Fruit fly (Drosophila melanogaster) whole organism, embryonic: ENCODE measurements around the gene Trxr1.

Source experiments
- Bdp1 ChIP-seq: fragments of 200-800 bp; sonication (Bioruptor generic); optimal IDR thresholded peaks from 3 replicates; lab custom pipeline; 2016; ENCODE audit warnings: missing biosample characterization, missing genetic modification characterization
- CG10209 ChIP-seq: fragments of 200-800 bp; sonication (Bioruptor generic); optimal IDR thresholded peaks from 3 replicates; lab custom pipeline; 2017; ENCODE audit warnings: missing biosample characterization, mild to moderate bottlenecking, missing genetic modification characterization, missing genetic modification reagents
- CG10366 ChIP-seq: fragments of 200-800 bp; sonication (Bioruptor generic); IDR thresholded peaks from 2 replicates; pipeline ENCODE4 v1.3.6; 2022; ENCODE audit warnings: missing biosample characterization, missing genetic modification characterization
- CG10431 ChIP-seq: fragments of 200-800 bp; sonication (Bioruptor generic); optimal IDR thresholded peaks from 3 replicates; lab custom pipeline; 2018; ENCODE audit warnings: missing biosample characterization, mild to moderate bottlenecking, missing genetic modification characterization
- CG10543 ChIP-seq: fragments of 200-800 bp; sonication (Bioruptor generic); optimal IDR thresholded peaks from 3 replicates; lab custom pipeline; 2017; ENCODE audit warnings: missing biosample characterization, mild to moderate bottlenecking, missing genetic modification characterization, moderate library complexity
- CG11560 ChIP-seq: fragments of 200-800 bp; sonication (Bioruptor generic); IDR thresholded peaks from 3 replicates; pipeline ENCODE4 v1.3.6; 2022; ENCODE audit warnings: missing biosample characterization, missing genetic modification characterization
- CG11723 ChIP-seq: fragments of 200-800 bp; sonication (Bioruptor generic); optimal IDR thresholded peaks from 2 replicates; lab custom pipeline; 2017; ENCODE audit warnings: missing biosample characterization, mild to moderate bottlenecking, missing genetic modification characterization
- CG12219 ChIP-seq: fragments of 200-800 bp; sonication (Bioruptor generic); optimal IDR thresholded peaks from 3 replicates; lab custom pipeline; 2018; ENCODE audit warnings: missing biosample characterization, mild to moderate bottlenecking, missing genetic modification characterization
- CG12391 ChIP-seq: fragments of 200-800 bp; sonication (Bioruptor generic); optimal IDR thresholded peaks from 3 replicates; lab custom pipeline; 2018; ENCODE audit warnings: missing biosample characterization, mild to moderate bottlenecking, missing genetic modification characterization, moderate library complexity
- CG15011 ChIP-seq: fragments of 200-800 bp; sonication (Bioruptor generic); optimal IDR thresholded peaks from 3 replicates; lab custom pipeline; 2018; ENCODE audit warnings: missing biosample characterization, mild to moderate bottlenecking, missing genetic modification characterization
- CG2712 ChIP-seq: fragments of 200-800 bp; optimal IDR thresholded peaks from 3 replicates; lab custom pipeline; 2019; ENCODE audit warnings: missing biosample characterization, mild to moderate bottlenecking, missing genetic modification characterization, moderate library complexity
- CG30403 ChIP-seq: fragments of 200-800 bp; sonication (Bioruptor generic); optimal IDR thresholded peaks from 3 replicates; lab custom pipeline; 2016; ENCODE audit warnings: missing biosample characterization, missing genetic modification characterization
- CG3838 ChIP-seq: fragments of 200-800 bp; sonication (Bioruptor generic); optimal IDR thresholded peaks from 3 replicates; lab custom pipeline; 2016; ENCODE audit warnings: missing biosample characterization, missing genetic modification characterization
- CG7372 ChIP-seq: fragments of 200-800 bp; sonication (Bioruptor generic); IDR thresholded peaks from 2 replicates; pipeline ENCODE4 v1.3.6; 2022; ENCODE audit warnings: missing biosample characterization, missing genetic modification characterization
- CG7556 ChIP-seq: fragments of 200-800 bp; sonication (Bioruptor generic); optimal IDR thresholded peaks from 2 replicates; lab custom pipeline; 2017; ENCODE audit warnings: missing biosample characterization, mild to moderate bottlenecking, missing genetic modification characterization
- Camta ChIP-seq: fragments of 200-800 bp; sonication (Bioruptor generic); optimal IDR thresholded peaks from 2 replicates; lab custom pipeline; 2016; ENCODE audit warnings: missing biosample characterization, missing genetic modification characterization
- Chrac-16 ChIP-seq: fragments of 200-800 bp; sonication (Bioruptor generic); optimal IDR thresholded peaks from 3 replicates; lab custom pipeline; 2016; ENCODE audit warnings: missing biosample characterization, missing genetic modification characterization
- CrebB ChIP-seq: fragments of 200-800 bp; sonication (Bioruptor generic); optimal IDR thresholded peaks from 3 replicates; lab custom pipeline; 2018; ENCODE audit warnings: missing biosample characterization, mild to moderate bottlenecking, missing genetic modification characterization
- Deaf1 ChIP-seq: fragments of 200-800 bp; optimal IDR thresholded peaks from 3 replicates; lab custom pipeline; 2019; ENCODE audit warnings: missing biosample characterization, mild to moderate bottlenecking, missing genetic modification characterization, moderate library complexity
- Dref ChIP-seq: fragments of 200-800 bp; sonication (Bioruptor generic); IDR thresholded peaks from 2 replicates; pipeline ENCODE4 v1.3.6; 2022; ENCODE audit warnings: missing biosample characterization, missing genetic modification characterization
- H2.0 ChIP-seq: fragments of 200-800 bp; sonication (Bioruptor generic); IDR thresholded peaks from 2 replicates; pipeline ENCODE4 v1.3.6; 2022; ENCODE audit warnings: missing biosample characterization, missing genetic modification characterization
- Hand ChIP-seq: fragments of 200-800 bp; sonication (Bioruptor generic); optimal IDR thresholded peaks from 2 replicates; lab custom pipeline; 2017; ENCODE audit warnings: mild to moderate bottlenecking, missing biosample characterization, missing genetic modification reagents, missing genetic modification characterization
- Hmx ChIP-seq: fragments of 200-800 bp; sonication (Bioruptor generic); optimal IDR thresholded peaks from 2 replicates; lab custom pipeline; 2016; ENCODE audit warnings: missing biosample characterization, missing genetic modification characterization
- Hr51 ChIP-seq, 2 experiments: fragments of 200-800 bp; sonication (Bioruptor generic); optimal IDR thresholded peaks; 2 replicates in 1 of 2; 3 replicates in 1 of 2; lab custom pipeline; 2016 to 2018; ENCODE audit warnings: missing biosample characterization in 2 of 2, missing genetic modification characterization in 2 of 2, mild to moderate bottlenecking in 1 of 2, moderate library complexity in 1 of 2
- Lhr ChIP-seq: fragments of 200-800 bp; sonication (Bioruptor generic); optimal IDR thresholded peaks from 3 replicates; lab custom pipeline; 2017; ENCODE audit warnings: mild to moderate bottlenecking, missing biosample characterization, missing genetic modification reagents, missing genetic modification characterization
- Meics ChIP-seq: fragments of 200-800 bp; sonication (Bioruptor generic); optimal IDR thresholded peaks from 2 replicates; lab custom pipeline; 2017; ENCODE audit warnings: missing biosample characterization, mild to moderate bottlenecking, missing genetic modification characterization
- Neu2 ChIP-seq: fragments of 200-800 bp; sonication (Bioruptor generic); optimal IDR thresholded peaks from 3 replicates; lab custom pipeline; 2016; ENCODE audit warnings: missing biosample characterization, missing genetic modification characterization, borderline replicate concordance
- Opbp ChIP-seq: fragments of 200-800 bp; sonication (Bioruptor generic); IDR thresholded peaks from 3 replicates; pipeline ENCODE4 v1.3.6; 2022; ENCODE audit warnings: missing biosample characterization, missing genetic modification characterization; ENCODE audit not compliant: partially characterized antibody
- Poxn ChIP-seq: fragments of 200-800 bp; sonication (Bioruptor generic); IDR thresholded peaks from 2 replicates; pipeline ENCODE4 v1.3.6; 2022; ENCODE audit warnings: missing biosample characterization, missing genetic modification characterization
- Sin3A ChIP-seq: fragments of >200 bp; optimal IDR thresholded peaks from 2 replicates; lab custom pipeline; 2018
- ab ChIP-seq: fragments of 200-800 bp; sonication (Bioruptor generic); optimal IDR thresholded peaks from 2 replicates; lab custom pipeline; 2016; ENCODE audit warnings: missing biosample characterization, missing genetic modification characterization
- az2 ChIP-seq: fragments of 200-800 bp; sonication (Bioruptor generic); optimal IDR thresholded peaks from 3 replicates; lab custom pipeline; 2016; ENCODE audit warnings: missing biosample characterization, missing genetic modification characterization
- bcd ChIP-seq: fragments of 200-800 bp; sonication (Bioruptor generic); optimal IDR thresholded peaks from 2 replicates; lab custom pipeline; 2017; ENCODE audit warnings: missing biosample characterization, mild to moderate bottlenecking, missing genetic modification characterization
- croc ChIP-seq: fragments of 200-800 bp; sonication (Bioruptor generic); conservative IDR thresholded peaks from 3 replicates; pipeline ENCODE4 v1.3.6; 2022; ENCODE audit warnings: missing biosample characterization, missing genetic modification characterization
- crol ChIP-seq: fragments of 200-800 bp; sonication (Bioruptor generic); IDR thresholded peaks from 2 replicates; pipeline ENCODE4 v1.3.6; 2022; ENCODE audit warnings: missing biosample characterization, missing genetic modification characterization
- dan ChIP-seq: fragments of 200-800 bp; sonication (Bioruptor generic); IDR thresholded peaks from 2 replicates; pipeline ENCODE4 v1.3.6; 2022; ENCODE audit warnings: missing biosample characterization, missing genetic modification characterization
- dmrt99B ChIP-seq: fragments of 200-800 bp; sonication (Bioruptor generic); optimal IDR thresholded peaks from 2 replicates; lab custom pipeline; 2018; ENCODE audit warnings: missing biosample characterization, mild to moderate bottlenecking, missing genetic modification characterization, moderate library complexity
- fd102C ChIP-seq: fragments of 200-800 bp; sonication (Bioruptor generic); optimal IDR thresholded peaks from 2 replicates; lab custom pipeline; 2018; ENCODE audit warnings: missing biosample characterization, mild to moderate bottlenecking, missing genetic modification characterization, moderate library complexity
- gce ChIP-seq: fragments of 200-800 bp; sonication (Bioruptor generic); IDR thresholded peaks from 3 replicates; pipeline ENCODE4 v1.3.6; 2022; ENCODE audit warnings: missing biosample characterization, missing genetic modification characterization
- gcm ChIP-seq: fragments of 200-800 bp; sonication (Bioruptor generic); optimal IDR thresholded peaks from 2 replicates; lab custom pipeline; 2019; ENCODE audit warnings: missing biosample characterization, mild to moderate bottlenecking, missing genetic modification characterization, moderate library complexity
- ind ChIP-seq: fragments of 200-800 bp; sonication (Bioruptor generic); optimal IDR thresholded peaks from 3 replicates; lab custom pipeline; 2016; ENCODE audit warnings: missing biosample characterization, missing genetic modification characterization
- klu ChIP-seq: fragments of 200-800 bp; sonication (Bioruptor generic); IDR thresholded peaks from 2 replicates; pipeline ENCODE4 v1.3.6; 2022; ENCODE audit warnings: missing biosample characterization, missing genetic modification characterization
- lmd ChIP-seq: fragments of 200-800 bp; sonication (Bioruptor generic); IDR thresholded peaks from 2 replicates; pipeline ENCODE4 v1.3.6; 2022; ENCODE audit warnings: missing biosample characterization, missing genetic modification characterization
- maf-S ChIP-seq: fragments of 200-800 bp; sonication (Bioruptor generic); optimal IDR thresholded peaks from 2 replicates; lab custom pipeline; 2016; ENCODE audit warnings: missing biosample characterization, missing genetic modification characterization
- org-1 ChIP-seq: fragments of 200-800 bp; sonication (Bioruptor generic); optimal IDR thresholded peaks from 2 replicates; lab custom pipeline; 2017; ENCODE audit warnings: missing biosample characterization, missing genetic modification characterization
- p53 ChIP-seq: fragments of 200-800 bp; sonication (Bioruptor generic); optimal IDR thresholded peaks from 2 replicates; lab custom pipeline; 2016; ENCODE audit warnings: missing biosample characterization, missing genetic modification characterization
- pho ChIP-seq: fragments of 200-800 bp; sonication (Bioruptor generic); optimal IDR thresholded peaks from 2 replicates; lab custom pipeline; 2016; ENCODE audit warnings: missing biosample characterization, missing genetic modification characterization
- phol ChIP-seq: fragments of 200-800 bp; sonication (Bioruptor generic); optimal IDR thresholded peaks from 3 replicates; lab custom pipeline; 2018; ENCODE audit warnings: missing biosample characterization, mild to moderate bottlenecking, missing genetic modification characterization, moderate library complexity
- pnt ChIP-seq: fragments of 200-800 bp; sonication (Bioruptor generic); optimal IDR thresholded peaks from 3 replicates; lab custom pipeline; 2016; ENCODE audit warnings: missing biosample characterization, missing genetic modification characterization
- sens-2 ChIP-seq: fragments of 200-800 bp; sonication (Bioruptor generic); IDR thresholded peaks from 2 replicates; pipeline ENCODE4 v1.3.6; 2022; ENCODE audit warnings: missing biosample characterization, missing genetic modification characterization
- slou ChIP-seq: fragments of 200-800 bp; sonication (Bioruptor generic); optimal IDR thresholded peaks from 3 replicates; lab custom pipeline; 2016; ENCODE audit warnings: missing biosample characterization, missing genetic modification characterization
- vfl ChIP-seq: fragments of 200-800 bp; sonication (Bioruptor generic); optimal IDR thresholded peaks from 2 replicates; lab custom pipeline; 2016; ENCODE audit warnings: missing biosample characterization, missing genetic modification characterization
- wek ChIP-seq: fragments of 200-800 bp; sonication (Bioruptor generic); optimal IDR thresholded peaks from 3 replicates; lab custom pipeline; 2018; ENCODE audit warnings: missing biosample characterization, mild to moderate bottlenecking, missing genetic modification characterization, moderate library complexity

The Trxr1 gene

DNA sequence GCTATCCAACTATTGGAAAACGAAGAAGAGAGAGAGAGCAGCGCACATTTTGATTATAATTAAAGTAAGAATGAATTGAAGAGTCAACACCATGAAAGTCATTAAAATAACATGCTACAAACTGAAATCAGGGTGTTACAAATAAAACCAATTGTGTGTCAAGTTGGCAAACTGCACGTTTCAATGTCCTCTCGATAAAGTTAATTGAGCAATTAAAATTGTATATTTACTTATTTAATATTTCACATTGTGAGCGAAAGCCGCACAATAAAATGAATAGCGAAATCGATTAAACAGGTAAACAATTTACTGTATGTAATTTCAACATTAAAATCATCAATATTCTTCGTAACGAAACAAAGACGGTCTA lies 46.2 kb upstream of the Trxr1 start:
- TF ChIP-seq fd102C (GFP tag; lab: Kevin White, UChicago) = no peak
- TF ChIP-seq pnt = no peak
- TF ChIP-seq Hand (GFP tag; lab: Kevin White, UChicago) = no peak
- TF ChIP-seq Meics = peak; percentile 30
- peak; percentile 4 for TF ChIP-seq CG11723 (GFP tag; lab: Kevin White, UChicago)
- TF ChIP-seq croc (GFP tag; lab: Robert Waterston, UW) = no peak
- no peak for TF ChIP-seq maf-S (GFP tag; lab: Kevin White, UChicago)
- no peak for TF ChIP-seq CG7372
- TF ChIP-seq lmd (GFP tag; lab: Robert Waterston, UW) = 0 out of 2 replicates have a peak, but pooled peaks have one; percentile 21
- no peak for TF ChIP-seq vfl (GFP tag; lab: Kevin White, UChicago)
- no peak for TF ChIP-seq crol (GFP tag; lab: Robert Waterston, UW)
- TF ChIP-seq CG3838 (GFP tag; lab: Kevin White, UChicago) = no peak
- no peak for TF ChIP-seq CrebB
- no peak for TF ChIP-seq Deaf1 (tag; lab: Kevin White, UChicago)
- TF ChIP-seq Poxn (GFP tag; lab: Robert Waterston, UW) = no peak
- TF ChIP-seq bcd (GFP tag; lab: Kevin White, UChicago) = no peak
- no peak for TF ChIP-seq Opbp (GFP tag; lab: Robert Waterston, UW)
- no peak for TF ChIP-seq CG10543 (GFP tag; lab: Kevin White, UChicago)
- TF ChIP-seq Chrac-16 (GFP tag; lab: Kevin White, UChicago) = no peak
- TF ChIP-seq az2 (GFP tag; lab: Kevin White, UChicago) = peak; percentile 23
- TF ChIP-seq p53 = no peak
- no peak for TF ChIP-seq wek (GFP tag; lab: Kevin White, UChicago)
- no peak for TF ChIP-seq gcm (GFP tag; lab: Kevin White, UChicago)
- no peak for TF ChIP-seq ind (GFP tag; lab: Kevin White, UChicago)
- TF ChIP-seq CG2712 (tag; lab: Kevin White, UChicago) = no peak
- peak in 1 of 2 experiments; percentile 44 for TF ChIP-seq Hr51 (GFP tag; optimal IDR thresholded peaks at IDR 0.05; lab: Kevin White, UChicago)
- peak; percentile 14 for TF ChIP-seq dmrt99B (tag; lab: Kevin White, UChicago)
- TF ChIP-seq pho (GFP tag; lab: Kevin White, UChicago) = no peak
- TF ChIP-seq Lhr (GFP tag; lab: Kevin White, UChicago) = no peak
- TF ChIP-seq H2.0 (GFP tag; lab: Robert Waterston, UW) = 0 out of 2 replicates have a peak, but pooled peaks have one; percentile 15
- TF ChIP-seq CG11560 = no peak
- no peak for TF ChIP-seq ab (GFP tag; lab: Kevin White, UChicago)
- TF ChIP-seq klu (GFP tag; lab: Robert Waterston, UW) = no peak
- TF ChIP-seq gce = no peak
- TF ChIP-seq Neu2 (GFP tag; lab: Kevin White, UChicago) = no peak
- TF ChIP-seq CG15011 = peak; percentile 4
- no peak for TF ChIP-seq Camta (GFP tag; lab: Kevin White, UChicago)
- no peak for TF ChIP-seq Dref (GFP tag; lab: Robert Waterston, UW)
- no peak for TF ChIP-seq Sin3A
- TF ChIP-seq CG7556 (GFP tag; lab: Kevin White, UChicago) = peak; percentile 43
- TF ChIP-seq CG30403 (GFP tag; lab: Kevin White, UChicago) = peak; percentile 27
- no peak for TF ChIP-seq Bdp1 (GFP tag; lab: Kevin White, UChicago)
- peak; percentile 10 for TF ChIP-seq CG12391
- TF ChIP-seq org-1 (GFP tag; lab: Kevin White, UChicago) = no peak
- no peak for TF ChIP-seq CG10431
- no peak for TF ChIP-seq Hmx (GFP tag; lab: Kevin White, UChicago)
- TF ChIP-seq slou (GFP tag; lab: Kevin White, UChicago) = no peak
- TF ChIP-seq phol = peak; percentile 28
- TF ChIP-seq CG10366 (GFP tag; lab: Robert Waterston, UW) = no peak
- TF ChIP-seq CG10209 = no peak
- no peak for TF ChIP-seq sens-2
- no peak for TF ChIP-seq dan
- no peak for TF ChIP-seq CG12219 (GFP tag; lab: Kevin White, UChicago)
